Worm (Caenorhabditis elegans): ENCODE measurements around the gene F56D6.9.

F56D6.9 gene

ce11 chrIV:3874417-3874816 is 17.7 kb upstream of the F56D6.9 start (continued):
- TF ChIP-seq pax-3 (tag; optimal IDR thresholded peaks at IDR 0.05) (no peak), hlh-4 (tag; optimal IDR thresholded peaks at IDR 0.05) (no peak), pag-3 (tag; optimal IDR thresholded peaks at IDR 0.05; ENCODE audit: borderline replicate concordance, insufficient read depth) (no peak), tlp-1 (tag; optimal IDR thresholded peaks at IDR 0.05) (no peak), snpc-4 (tag; optimal IDR thresholded peaks at IDR 0.05) (no peak), elt-3 (tag; optimal IDR thresholded peaks at IDR 0.05) (peak in 2 of 6 experiments; percentile 0 to 10), lsy-2 (tag; optimal IDR thresholded peaks at IDR 0.05) (peak in 1 of 2 experiments; percentile 39), ceh-82 (tag; optimal IDR thresholded peaks at IDR 0.05) (peak in 1 of 3 experiments; percentile 10), tbx-2 (tag; optimal IDR thresholded peaks at IDR 0.05) (no peak), zag-1 (tag; optimal IDR thresholded peaks at IDR 0.05) (no peak), Y116A8C.19 (tag; optimal IDR thresholded peaks at IDR 0.05; ENCODE audit: borderline replicate concordance) (no peak), irx-1 (tag; optimal IDR thresholded peaks at IDR 0.05) (no peak), egl-13 (tag; optimal IDR thresholded peaks at IDR 0.05) (no peak), vab-15 (tag; optimal IDR thresholded peaks at IDR 0.05) (no peak), nhr-90 (tag; optimal IDR thresholded peaks at IDR 0.05; ENCODE audit: poor library complexity) (peak; percentile 8), nhr-11 (tag; optimal IDR thresholded peaks at IDR 0.05) (no peak), xbp-1 (tag; optimal IDR thresholded peaks at IDR 0.05) (no peak), nhr-71 (tag; optimal IDR thresholded peaks at IDR 0.05) (peak; percentile 50)

DNA sequence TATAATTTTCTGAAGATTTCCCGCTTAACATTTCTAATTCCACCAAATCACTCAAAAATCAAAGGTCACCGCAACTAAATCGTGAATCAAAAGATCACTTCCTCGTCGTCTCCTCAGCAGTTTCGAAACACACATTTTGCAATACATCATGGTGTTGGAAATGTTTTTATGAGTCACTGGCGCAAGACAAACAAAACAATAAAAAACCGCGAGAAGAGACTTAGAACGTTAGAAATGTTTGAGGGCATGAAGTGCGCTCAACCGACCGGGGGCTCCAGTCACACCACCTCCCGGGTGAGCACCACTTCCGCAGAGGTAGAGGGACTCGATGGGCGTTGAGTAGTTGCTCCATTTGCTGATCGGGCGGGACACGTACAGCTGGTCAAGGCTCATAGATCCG is 16.9 kb upstream of the F56D6.9 start:
- no peak for TF ChIP-seq nhr-20 (tag; optimal IDR thresholded peaks at IDR 0.05)
- peak; percentile 29 for TF ChIP-seq C16A3.4 (tag; optimal IDR thresholded peaks at IDR 0.05)
- TF ChIP-seq unc-98 (GFP tag; IDR thresholded peaks at IDR 0.05) = 0 out of 2 replicates have a peak, but pooled peaks have one; percentile 15
- no peak for TF ChIP-seq ceh-90 (tag; optimal IDR thresholded peaks at IDR 0.05)
- TF ChIP-seq jun-1 (tag; optimal IDR thresholded peaks at IDR 0.05) = peak; percentile 70
- 0 out of 2 replicates have a peak, but pooled peaks have one; percentile 26 for TF ChIP-seq mab-9 (GFP tag; IDR thresholded peaks at IDR 0.05)
- TF ChIP-seq fos-1 (tag; optimal IDR thresholded peaks at IDR 0.05) = peak; percentile 74
- TF ChIP-seq rnt-1 (tag; optimal IDR thresholded peaks at IDR 0.05) = peak; percentile 39
- peak; percentile 79 for TF ChIP-seq lin-14 (GFP tag; optimal IDR thresholded peaks at IDR 0.05)
- peak; percentile 41 for TF ChIP-seq dsc-1 (tag; optimal IDR thresholded peaks at IDR 0.05)
- TF ChIP-seq sup-37 (GFP tag; optimal IDR thresholded peaks at IDR 0.05) = no peak
- TF ChIP-seq blmp-1 (tag; optimal IDR thresholded peaks at IDR 0.05) = peak; percentile 14
- peak; percentile 76 for TF ChIP-seq nhr-85 (tag)
- TF ChIP-seq ceh-82 (tag; optimal IDR thresholded peaks at IDR 0.05) = peak in 2 of 3 experiments; percentile 15 to 42
- TF ChIP-seq lin-39 (tag; optimal IDR thresholded peaks at IDR 0.05) = no peak
- TF ChIP-seq elt-3 (tag; optimal IDR thresholded peaks at IDR 0.05) = peak in 5 of 6 experiments; percentile 9 to 57 (median 22)
- TF ChIP-seq lin-35 (GFP tag; optimal IDR thresholded peaks at IDR 0.05) = peak; percentile 5 to 16
- TF ChIP-seq mdl-1 (tag; optimal IDR thresholded peaks at IDR 0.05) = peak in 1 of 2 experiments; percentile 39
- peak; percentile 21 for TF ChIP-seq skn-1 (tag; optimal IDR thresholded peaks at IDR 0.05)
- no peak for TF ChIP-seq lir-3 (tag; optimal IDR thresholded peaks at IDR 0.05; ENCODE audit: poor library complexity)
- peak; percentile 9 for TF ChIP-seq mep-1 (tag; optimal IDR thresholded peaks at IDR 0.05)
- peak in 1 of 2 experiments; percentile 38 for TF ChIP-seq lsy-2 (tag; optimal IDR thresholded peaks at IDR 0.05)
- peak; percentile 30 to 33 for TF ChIP-seq efl-1 (optimal IDR thresholded peaks at IDR 0.05)
- peak; percentile 15 to 79 for TF ChIP-seq efl-1 (GFP tag; optimal IDR thresholded peaks at IDR 0.05 in 1 of 2)
- TF ChIP-seq dpl-1 (GFP tag; optimal IDR thresholded peaks at IDR 0.05) = peak in 2 of 3 experiments; percentile 15 to 25

- no peak for TF ChIP-seq nhr-71 (tag; optimal IDR thresholded peaks at IDR 0.05)
- TF ChIP-seq nhr-11 (tag; optimal IDR thresholded peaks at IDR 0.05) = no peak
- TF ChIP-seq nhr-28 (tag; optimal IDR thresholded peaks at IDR 0.05) = no peak
- no peak for TF ChIP-seq lin-14 (GFP tag; optimal IDR thresholded peaks at IDR 0.05)
- no peak for TF ChIP-seq F16B12.6 (tag; optimal IDR thresholded peaks at IDR 0.05)
- no peak for TF ChIP-seq aha-1 (tag; optimal IDR thresholded peaks at IDR 0.05)
- TF ChIP-seq vab-15 (tag; optimal IDR thresholded peaks at IDR 0.05) = no peak
- no peak for TF ChIP-seq ets-5 (GFP tag; IDR thresholded peaks at IDR 0.05)
- TF ChIP-seq fkh-8 (tag; optimal IDR thresholded peaks at IDR 0.05) = no peak
- TF ChIP-seq nhr-237 (tag; optimal IDR thresholded peaks at IDR 0.05) = no peak
- no peak for TF ChIP-seq pqm-1 (tag; optimal IDR thresholded peaks at IDR 0.05)
- TF ChIP-seq ceh-8 (GFP tag; optimal IDR thresholded peaks at IDR 0.05) = no peak
- TF ChIP-seq mdl-1 (tag; optimal IDR thresholded peaks at IDR 0.05) = no peak
- no peak for TF ChIP-seq nhr-12 (tag; optimal IDR thresholded peaks at IDR 0.05)
- no peak for TF ChIP-seq lin-13 (GFP tag; optimal IDR thresholded peaks at IDR 0.05)
- no peak for TF ChIP-seq elt-2 (tag; optimal IDR thresholded peaks at IDR 0.05)
Observed at ce11 chrIV:3876955-3877354, 15.2 kb upstream of the F56D6.9 start.

Measured in whole organism, L1 larva.